Worm (Caenorhabditis elegans) whole organism, L4 larva: ENCODE measurements around the gene F01D5.3.

Experiments
- F10B5.3 ChIP-seq: sonication (generic microtip); optimal IDR thresholded peaks from 2 replicates; lab custom pipeline; 2016; ENCODE audit warnings: mild to moderate bottlenecking, missing genetic modification characterization, missing compliant biosample characterization
- F37D6.2 ChIP-seq: sonication (generic microtip); optimal IDR thresholded peaks from 2 replicates; lab custom pipeline; 2016; ENCODE audit warnings: mild to moderate bottlenecking, missing genetic modification characterization, missing compliant biosample characterization
- F44E2.7 ChIP-seq: fragments of 200-800 bp; sonication (Bioruptor generic); IDR thresholded peaks from 2 replicates; pipeline ENCODE4 v2.1.2; 2022; ENCODE audit warnings: missing genetic modification characterization, missing compliant biosample characterization
- Y105C5A.15 ChIP-seq: fragments of 200-800 bp; sonication (Bioruptor generic); IDR thresholded peaks from 2 replicates; pipeline ENCODE4 v1.3.6; 2022; ENCODE audit warnings: missing genetic modification characterization, missing compliant biosample characterization
- Y5F2A.4 ChIP-seq: fragments of 200-800 bp; sonication (Bioruptor generic); optimal IDR thresholded peaks from 2 replicates; lab custom pipeline; 2018; ENCODE audit warnings: mild to moderate bottlenecking, missing genetic modification characterization, missing compliant biosample characterization
- Y75B8A.6 ChIP-seq: fragments of 200-800 bp; sonication (Bioruptor generic); IDR thresholded peaks from 2 replicates; pipeline ENCODE4 v1.3.6; 2022; ENCODE audit warnings: missing genetic modification reagents, missing genetic modification characterization, missing compliant biosample characterization
- aha-1 ChIP-seq: fragments of 150-350 bp; peaks from one replicate; lab custom pipeline; 2014; ENCODE audit warnings: missing biosample characterization, missing genetic modification characterization
- arid-1 ChIP-seq: fragments of 200-800 bp; sonication (Bioruptor generic); conservative IDR thresholded peaks from 2 replicates; pipeline ENCODE4 v1.3.6; 2022; ENCODE audit warnings: missing genetic modification reagents, missing genetic modification characterization, missing compliant biosample characterization
- attf-4 ChIP-seq: sonication (generic microtip); optimal IDR thresholded peaks from 3 replicates; lab custom pipeline; 2017; ENCODE audit warnings: missing biosample characterization, missing genetic modification characterization
- ceh-20 ChIP-seq: fragments of 200-800 bp; sonication (Bioruptor generic); IDR thresholded peaks from 2 replicates; pipeline ENCODE4 v1.3.6; 2022; ENCODE audit warnings: missing genetic modification reagents, missing genetic modification characterization, missing compliant biosample characterization
- ceh-28 ChIP-seq: fragments of 150-350 bp; optimal IDR thresholded peaks from 2 replicates; lab custom pipeline; 2014; ENCODE audit warnings: missing biosample characterization, missing genetic modification reagents, missing genetic modification characterization
- ceh-32 ChIP-seq: sonication (generic microtip); optimal IDR thresholded peaks from 2 replicates; lab custom pipeline; 2016; ENCODE audit warnings: mild to moderate bottlenecking, missing genetic modification characterization, missing compliant biosample characterization; ENCODE audit not compliant: poor library complexity
- ctbp-1 ChIP-seq: fragments of 200-800 bp; sonication (Bioruptor generic); IDR thresholded peaks from 2 replicates; pipeline ENCODE4 v1.3.6; 2022; ENCODE audit warnings: missing genetic modification reagents, missing genetic modification characterization, missing compliant biosample characterization
- daf-16 ChIP-seq, 3 experiments: sonication (generic microtip); optimal IDR thresholded peaks; 2 replicates each; lab custom pipeline; 2016 to 2017; ENCODE audit warnings: missing genetic modification characterization in 3 of 3, missing genetic modification reagents in 3 of 3, mild to moderate bottlenecking in 2 of 3, missing compliant biosample characterization in 2 of 3, missing biosample characterization in 1 of 3, moderate library complexity in 1 of 3
- dmd-6 ChIP-seq: fragments of 200-800 bp; sonication (Bioruptor generic); IDR thresholded peaks from 2 replicates; pipeline ENCODE4 v1.3.6; 2022; ENCODE audit warnings: missing genetic modification reagents, missing genetic modification characterization, missing compliant biosample characterization
- dmd-8 ChIP-seq: fragments of 200-800 bp; sonication (Bioruptor generic); IDR thresholded peaks from 2 replicates; pipeline ENCODE4 v1.3.6; 2022; ENCODE audit warnings: missing genetic modification characterization, missing compliant biosample characterization
- dpl-1 ChIP-seq: fragments of 150-350 bp; optimal IDR thresholded peaks from 2 replicates; lab custom pipeline; 2014; ENCODE audit warnings: missing biosample characterization, missing genetic modification reagents, missing genetic modification characterization
- duxl-1 ChIP-seq: sonication (generic microtip); optimal IDR thresholded peaks from 2 replicates; lab custom pipeline; 2016; ENCODE audit warnings: mild to moderate bottlenecking, missing genetic modification characterization, moderate library complexity, missing compliant biosample characterization; ENCODE audit not compliant: poor library complexity
- dve-1 ChIP-seq: sonication (generic microtip); optimal IDR thresholded peaks from 2 replicates; lab custom pipeline; 2017; ENCODE audit warnings: antibody characterized with exemption, mild to moderate bottlenecking, missing genetic modification characterization, missing compliant biosample characterization; ENCODE audit not compliant: insufficient read depth
- fos-1 ChIP-seq: fragments of 150-350 bp; optimal IDR thresholded peaks from 2 replicates; lab custom pipeline; 2014; ENCODE audit warnings: missing biosample characterization, missing genetic modification characterization
- hif-1 ChIP-seq, 2 experiments: sonication (generic microtip); optimal IDR thresholded peaks; 2 replicates each; lab custom pipeline; 2016 to 2017; ENCODE audit warnings: missing compliant biosample characterization in 2 of 2, missing genetic modification characterization in 2 of 2, missing genetic modification reagents in 2 of 2, missing genotype in 2 of 2, mild to moderate bottlenecking in 1 of 2
- hlh-11 ChIP-seq: fragments of 200-800 bp; sonication (Bioruptor generic); optimal IDR thresholded peaks from 2 replicates; lab custom pipeline; 2018; ENCODE audit warnings: mild to moderate bottlenecking, missing genetic modification characterization, missing compliant biosample characterization
- hlh-30 ChIP-seq: sonication (generic microtip); optimal IDR thresholded peaks from 2 replicates; lab custom pipeline; 2017; ENCODE audit warnings: antibody characterized with exemption, mild to moderate bottlenecking, missing genetic modification characterization, missing compliant biosample characterization; ENCODE audit not compliant: insufficient read depth
- hmg-1.1 ChIP-seq: fragments of 200-800 bp; sonication (Bioruptor generic); IDR thresholded peaks from 2 replicates; pipeline ENCODE4 v1.3.6; 2022; ENCODE audit warnings: missing genetic modification reagents, missing genetic modification characterization, missing compliant biosample characterization
- lim-7 ChIP-seq: fragments of 200-800 bp; sonication (Bioruptor generic); IDR thresholded peaks from 2 replicates; pipeline ENCODE4 v1.3.6; 2022; ENCODE audit warnings: missing genetic modification characterization, missing compliant biosample characterization
- lin-1 ChIP-seq: fragments of 200-800 bp; sonication (Bioruptor generic); IDR thresholded peaks from 2 replicates; pipeline ENCODE4 v1.3.6; 2022; ENCODE audit warnings: missing genetic modification reagents, missing genetic modification characterization, missing compliant biosample characterization
- lin-29 ChIP-seq: fragments of 200-800 bp; sonication (Bioruptor generic); IDR thresholded peaks from 2 replicates; pipeline ENCODE4 v1.3.6; 2022; ENCODE audit warnings: missing genetic modification reagents, missing genetic modification characterization, missing compliant biosample characterization
- lin-38 ChIP-seq: fragments of 200-800 bp; sonication (Bioruptor generic); IDR thresholded peaks from 2 replicates; pipeline ENCODE4 v1.3.6; 2022; ENCODE audit warnings: missing genetic modification reagents, missing genetic modification characterization, missing compliant biosample characterization
- lir-3 ChIP-seq: sonication (generic microtip); optimal IDR thresholded peaks from 2 replicates; lab custom pipeline; 2016; ENCODE audit warnings: mild to moderate bottlenecking, missing genetic modification characterization, missing compliant biosample characterization
- lsy-2 ChIP-seq, 2 experiments: fragments of 150-350 bp in 1 of 2; sonication (generic microtip) in 1 of 2; optimal IDR thresholded peaks; 2 replicates each; lab custom pipeline; 2014 to 2017; ENCODE audit warnings: missing biosample characterization in 2 of 2, missing genetic modification characterization in 2 of 2
- madf-9 ChIP-seq: fragments of 200-800 bp; sonication (Bioruptor generic); conservative IDR thresholded peaks from 2 replicates; pipeline ENCODE4 v1.3.6; 2022; ENCODE audit warnings: missing genetic modification reagents, missing genetic modification characterization, missing compliant biosample characterization
- mdt-29 ChIP-seq: fragments of 200-800 bp; sonication (Bioruptor generic); IDR thresholded peaks from 2 replicates; pipeline ENCODE4 v1.3.6; 2022; ENCODE audit warnings: missing genetic modification reagents, missing genetic modification characterization, missing compliant biosample characterization
- mep-1 ChIP-seq: fragments of 150-350 bp; sonication (generic microtip); optimal IDR thresholded peaks from 3 replicates; lab custom pipeline; 2014; ENCODE audit warnings: missing biosample characterization, missing genetic modification characterization
- nhr-102 ChIP-seq: sonication (generic microtip); optimal IDR thresholded peaks from 2 replicates; lab custom pipeline; 2016; ENCODE audit warnings: mild to moderate bottlenecking, missing genetic modification characterization, moderate library complexity, missing compliant biosample characterization
- nhr-11 ChIP-seq: fragments of 150-350 bp; optimal IDR thresholded peaks from 2 replicates; lab custom pipeline; 2014; ENCODE audit warnings: missing biosample characterization, missing genetic modification characterization
- nhr-111 ChIP-seq: fragments of 200-800 bp; sonication (Bioruptor generic); optimal IDR thresholded peaks from 2 replicates; lab custom pipeline; 2018; ENCODE audit warnings: mild to moderate bottlenecking, missing genetic modification characterization, missing compliant biosample characterization
- nhr-25 ChIP-seq: sonication (generic microtip); optimal IDR thresholded peaks from 2 replicates; lab custom pipeline; 2017; ENCODE audit warnings: missing genetic modification characterization, mild to moderate bottlenecking, missing compliant biosample characterization, antibody characterized with exemption, moderate library complexity, borderline replicate concordance; ENCODE audit not compliant: insufficient read depth
- nhr-28 ChIP-seq: fragments of 150-350 bp; optimal IDR thresholded peaks from 2 replicates; lab custom pipeline; 2014; ENCODE audit warnings: missing biosample characterization, missing genetic modification characterization
- nhr-42 ChIP-seq: fragments of 200-800 bp; sonication (Bioruptor generic); IDR thresholded peaks from 2 replicates; pipeline ENCODE4 v1.3.6; 2022; ENCODE audit warnings: missing genetic modification characterization, missing compliant biosample characterization
- nhr-48 ChIP-seq: sonication (generic microtip); optimal IDR thresholded peaks from 2 replicates; lab custom pipeline; 2016; ENCODE audit warnings: mild to moderate bottlenecking, missing genetic modification characterization, missing compliant biosample characterization
- nhr-77 ChIP-seq: fragments of 150-350 bp; optimal IDR thresholded peaks from 2 replicates; lab custom pipeline; 2014; ENCODE audit warnings: missing biosample characterization, missing genetic modification characterization
- saeg-2 ChIP-seq: fragments of 200-800 bp; sonication (Bioruptor generic); IDR thresholded peaks from 2 replicates; pipeline ENCODE4 v1.3.6; 2022; ENCODE audit warnings: missing genetic modification reagents, missing genetic modification characterization, missing compliant biosample characterization
- set-16 ChIP-seq: fragments of 200-800 bp; sonication (Bioruptor generic); IDR thresholded peaks from 2 replicates; pipeline ENCODE4 v1.3.6; 2022; ENCODE audit warnings: missing genetic modification reagents, missing genetic modification characterization, missing compliant biosample characterization
- skn-1 ChIP-seq: fragments of 150-350 bp; optimal IDR thresholded peaks from 2 replicates; lab custom pipeline; 2014; ENCODE audit warnings: missing biosample characterization, missing genetic modification characterization
- tra-1 ChIP-seq: fragments of 200-800 bp; sonication (Bioruptor generic); IDR thresholded peaks from 2 replicates; pipeline ENCODE4 v1.3.6; 2022; ENCODE audit warnings: missing genetic modification reagents, missing genetic modification characterization, missing compliant biosample characterization
- unc-62 ChIP-seq, 3 experiments: fragments of 150-350 bp in 1 of 3; sonication (generic microtip); optimal IDR thresholded peaks in 2 of 3; peaks in 1 of 3; 1 replicate in 1 of 3; 2 replicates in 2 of 3; lab custom pipeline; 2014 to 2017; ENCODE audit warnings: missing biosample characterization in 3 of 3, missing genetic modification characterization in 3 of 3, missing genetic modification reagents in 3 of 3, missing genotype in 1 of 3
- zfp-2 ChIP-seq: sonication (generic microtip); optimal IDR thresholded peaks from 2 replicates; lab custom pipeline; 2016; ENCODE audit warnings: mild to moderate bottlenecking, missing genetic modification characterization, missing compliant biosample characterization
- ztf-11 ChIP-seq: fragments of 150-350 bp; optimal IDR thresholded peaks from 2 replicates; lab custom pipeline; 2014; ENCODE audit warnings: missing biosample characterization, missing genetic modification characterization
- ztf-7 ChIP-seq: fragments of 150-350 bp; optimal IDR thresholded peaks from 2 replicates; lab custom pipeline; 2014; ENCODE audit warnings: missing biosample characterization, missing genetic modification characterization

Gene F01D5.3

ce11 chrII:14018192-14018591 lies 18.2 kb upstream of the F01D5.3 start (continued):
- TF ChIP-seq hmg-1.1 (GFP tag; lab: Robert Waterston, UW): peak; percentile 81
- peak; percentile 84 for TF ChIP-seq hlh-11 (tag; lab: Kevin White, UChicago)
- peak; percentile 96 for TF ChIP-seq dve-1 (tag; lab: Kevin White, UChicago)
- TF ChIP-seq saeg-2 (GFP tag; lab: Robert Waterston, UW): 0 out of 2 replicates have a peak, but pooled peaks have one; percentile 69
- peak; percentile 8; the same call in 1 of the 2 replicates for TF ChIP-seq tra-1 (GFP tag; lab: Robert Waterston, UW)
- TF ChIP-seq fos-1: no peak
- TF ChIP-seq nhr-11: peak; percentile 15
- peak; percentile 80 for TF ChIP-seq F10B5.3
- TF ChIP-seq Y5F2A.4: peak; percentile 44
- peak; percentile 20 to 51 for TF ChIP-seq hif-1 (tag; optimal IDR thresholded peaks at IDR 0.05; lab: Kevin White, UChicago)
- peak; percentile 7 for TF ChIP-seq F37D6.2 (tag; lab: Kevin White, UChicago)
- peak; percentile 65 to 68 for TF ChIP-seq daf-16 (GFP tag; optimal IDR thresholded peaks at IDR 0.05; lab: Kevin White, UChicago)
- TF ChIP-seq daf-16 (tag; optimal IDR thresholded peaks at IDR 0.05; lab: Kevin White, UChicago): peak; percentile 88
- no peak for TF ChIP-seq Y105C5A.15 (GFP tag; lab: Robert Waterston, UW)
- peak; percentile 71 for TF ChIP-seq ctbp-1 (GFP tag; lab: Robert Waterston, UW)
- peak; percentile 78 for TF ChIP-seq dmd-6 (GFP tag; lab: Robert Waterston, UW)
- TF ChIP-seq ceh-20 (GFP tag; lab: Robert Waterston, UW): peak; percentile 70; the same call in 1 of the 2 replicates
- no peak for TF ChIP-seq ceh-32 (tag; lab: Kevin White, UChicago)
- no peak for TF ChIP-seq dmd-8 (GFP tag; lab: Robert Waterston, UW)
- TF ChIP-seq nhr-25 (tag; lab: Kevin White, UChicago): peak; percentile 65
- peak; percentile 75 for TF ChIP-seq ztf-7 (tag; lab: Kevin White, UChicago)
- no peak for TF ChIP-seq zfp-2 (tag; lab: Kevin White, UChicago)
- TF ChIP-seq lir-3 (tag; lab: Kevin White, UChicago): peak; percentile 35
- TF ChIP-seq lim-7 (GFP tag; lab: Robert Waterston, UW): 0 out of 2 replicates have a peak, but pooled peaks have one; percentile 28
- TF ChIP-seq nhr-28 (tag; lab: Kevin White, UChicago): peak; percentile 28
- peak; percentile 1 for TF ChIP-seq aha-1 (tag; lab: Kevin White, UChicago)
- TF ChIP-seq nhr-77 (tag; lab: Kevin White, UChicago): peak; percentile 70
- no peak for TF ChIP-seq F44E2.7 (GFP tag; lab: Robert Waterston, UW)
- TF ChIP-seq dpl-1 (GFP tag; lab: Kevin White, UChicago): peak; percentile 63
- no peak for TF ChIP-seq skn-1
- TF ChIP-seq attf-4 (tag; lab: Kevin White, UChicago): no peak
- peak; percentile 74 for TF ChIP-seq nhr-48
- peak; percentile 53 for TF ChIP-seq set-16 (GFP tag; lab: Robert Waterston, UW)
- TF ChIP-seq duxl-1 (tag; lab: Kevin White, UChicago): peak; percentile 84
- TF ChIP-seq mep-1 (tag; lab: Kevin White, UChicago): peak; percentile 82
- TF ChIP-seq lin-1: peak; percentile 53; the same call in 1 of the 2 replicates
- no peak for TF ChIP-seq lin-29 (GFP tag; lab: Robert Waterston, UW)
- TF ChIP-seq unc-62 (GFP tag; optimal IDR thresholded peaks at IDR 0.05 in 1 of 2; lab: Kevin White, UChicago): no peak
- TF ChIP-seq unc-62 (tag; optimal IDR thresholded peaks at IDR 0.05; lab: Kevin White, UChicago): no peak
- TF ChIP-seq arid-1 (GFP tag; lab: Robert Waterston, UW): peak; percentile 84
- TF ChIP-seq madf-9 (GFP tag; lab: Robert Waterston, UW): 0 out of 2 replicates have a peak, but pooled peaks have one; percentile 28
- peak; percentile 81 for TF ChIP-seq hlh-30 (tag; lab: Kevin White, UChicago)
- TF ChIP-seq ceh-28 (tag; lab: Kevin White, UChicago): no peak
- peak in 1 of 2 experiments; percentile 80 for TF ChIP-seq lsy-2 (tag; optimal IDR thresholded peaks at IDR 0.05; lab: Kevin White, UChicago)
- TF ChIP-seq ztf-11 (tag; lab: Kevin White, UChicago): no peak
- TF ChIP-seq nhr-42 (GFP tag; lab: Robert Waterston, UW): peak; percentile 89; the same call in 1 of the 2 replicates
- TF ChIP-seq lin-38 (GFP tag; lab: Robert Waterston, UW): peak; percentile 84
- TF ChIP-seq nhr-111 (GFP tag; lab: Kevin White, UChicago): peak; percentile 19
- TF ChIP-seq Y75B8A.6 (GFP tag; lab: Robert Waterston, UW): no peak
- peak; percentile 79; the same call in 1 of the 2 replicates for TF ChIP-seq mdt-29
- TF ChIP-seq nhr-102: peak; percentile 78
